Fruit fly (Drosophila melanogaster): ENCODE results near the gene Polr1D.

Gene Polr1D

dm6 chr2L:19161307-19161999 lies 26.4 kb upstream of the Polr1D start:
- TF ChIP-seq ovo (GFP tag; optimal IDR thresholded peaks at IDR 0.05) (no peak), CG7045 (GFP tag; optimal IDR thresholded peaks at IDR 0.05) (peak; percentile 24)

dm6 chr2L:19159552-19160406 lies 24.7 kb upstream of the Polr1D start:
- TF ChIP-seq CG7101 (tag; optimal IDR thresholded peaks at IDR 0.05), result no peak
- no peak for TF ChIP-seq CG11617 (GFP tag; optimal IDR thresholded peaks at IDR 0.05)
- peak; percentile 51 for TF ChIP-seq tj (GFP tag; optimal IDR thresholded peaks at IDR 0.05)
- peak; percentile 75 for TF ChIP-seq kay (GFP tag; ENCODE audit: borderline replicate concordance)

- TF ChIP-seq bab1 (GFP tag; optimal IDR thresholded peaks at IDR 0.05) (no peak), cic (GFP tag; optimal IDR thresholded peaks at IDR 0.05) (peak; percentile 17), toe (GFP tag; optimal IDR thresholded peaks at IDR 0.05) (peak; percentile 22), kay (GFP tag; ENCODE audit: borderline replicate concordance) (peak; percentile 23), CG33017 (tag; optimal IDR thresholded peaks at IDR 0.05) (peak; percentile 36), CG7101 (tag; optimal IDR thresholded peaks at IDR 0.05) (peak; percentile 16), Crg-1 (GFP tag; optimal IDR thresholded peaks at IDR 0.05) (no peak), Clk (GFP tag; optimal IDR thresholded peaks at IDR 0.05) (no peak), Mnt (GFP tag; optimal IDR thresholded peaks at IDR 0.05) (no peak), cnc (optimal IDR thresholded peaks at IDR 0.05) (no peak), Hr96 (GFP tag; optimal IDR thresholded peaks at IDR 0.05) (peak; percentile 24), pad (GFP tag; optimal IDR thresholded peaks at IDR 0.05) (no peak), CG12768 (GFP tag; optimal IDR thresholded peaks at IDR 0.05) (no peak), tj (GFP tag; optimal IDR thresholded peaks at IDR 0.05) (no peak), CG11617 (GFP tag; optimal IDR thresholded peaks at IDR 0.05) (peak; percentile 37), ovo (GFP tag; optimal IDR thresholded peaks at IDR 0.05) (no peak), CG5204 (GFP tag; optimal IDR thresholded peaks at IDR 0.05) (peak; percentile 56), CG7045 (GFP tag; optimal IDR thresholded peaks at IDR 0.05) (peak; percentile 32), CG14711 (tag; optimal IDR thresholded peaks at IDR 0.05) (peak; percentile 30), CG1620 (GFP tag; optimal IDR thresholded peaks at IDR 0.05) (peak; percentile 3)
These were observed 23.9 kb upstream of the Polr1D start for dm6 chr2L:19158679-19159551.

- TF ChIP-seq Hr96 (GFP tag; optimal IDR thresholded peaks at IDR 0.05), result peak; percentile 46
- no peak for TF ChIP-seq CG5204 (GFP tag; optimal IDR thresholded peaks at IDR 0.05)
- no peak for TF ChIP-seq Clk (GFP tag; optimal IDR thresholded peaks at IDR 0.05)
- no peak for TF ChIP-seq CG11617 (GFP tag; optimal IDR thresholded peaks at IDR 0.05)
- TF ChIP-seq tj (GFP tag; optimal IDR thresholded peaks at IDR 0.05), result peak; percentile 39
- no peak for TF ChIP-seq CG1620 (GFP tag; optimal IDR thresholded peaks at IDR 0.05)
- peak; percentile 26 for TF ChIP-seq CG14711 (tag; optimal IDR thresholded peaks at IDR 0.05)
- TF ChIP-seq CG12768 (GFP tag; optimal IDR thresholded peaks at IDR 0.05), result peak; percentile 59
- no peak for TF ChIP-seq toe (GFP tag; optimal IDR thresholded peaks at IDR 0.05)
- peak; percentile 59 for TF ChIP-seq cic (GFP tag; optimal IDR thresholded peaks at IDR 0.05)
- peak; percentile 32 for TF ChIP-seq CG33017 (tag; optimal IDR thresholded peaks at IDR 0.05)
- no peak for TF ChIP-seq kay (GFP tag; ENCODE audit: borderline replicate concordance)
- peak; percentile 64 for TF ChIP-seq ovo (GFP tag; optimal IDR thresholded peaks at IDR 0.05)
- TF ChIP-seq CG7045 (GFP tag; optimal IDR thresholded peaks at IDR 0.05), result no peak
- peak; percentile 82 for TF ChIP-seq Mnt (GFP tag; optimal IDR thresholded peaks at IDR 0.05)
- TF ChIP-seq CG7101 (tag; optimal IDR thresholded peaks at IDR 0.05), result peak; percentile 42
- no peak for TF ChIP-seq cnc (optimal IDR thresholded peaks at IDR 0.05)
- TF ChIP-seq bab1 (GFP tag; optimal IDR thresholded peaks at IDR 0.05), result peak; percentile 48
- TF ChIP-seq pad (GFP tag; optimal IDR thresholded peaks at IDR 0.05), result peak; percentile 70
- TF ChIP-seq Crg-1 (GFP tag; optimal IDR thresholded peaks at IDR 0.05), result no peak
These were observed 23.1 kb upstream of the Polr1D start for dm6 chr2L:19158005-19158666.

dm6 chr2L:19156737-19157287 lies 21.8 kb upstream of the Polr1D start:
- TF ChIP-seq cic (GFP tag; optimal IDR thresholded peaks at IDR 0.05) (no peak), tj (GFP tag; optimal IDR thresholded peaks at IDR 0.05) (no peak), bab1 (GFP tag; optimal IDR thresholded peaks at IDR 0.05) (peak; percentile 37)
